Worm (Caenorhabditis elegans) whole organism, L3 larva: Measurements from ENCODE around the gene ins-39.

Experiments
- R02D3.7 ChIP-seq: fragments of 150-350 bp; optimal IDR thresholded peaks from 2 replicates; lab custom pipeline; 2014; ENCODE audit warnings: missing biosample characterization, missing genetic modification characterization
- ZK546.5 ChIP-seq: sonication (generic microtip); optimal IDR thresholded peaks from 2 replicates; lab custom pipeline; 2017; ENCODE audit warnings: missing biosample characterization, missing genetic modification characterization
- aly-2 ChIP-seq: fragments of 150-350 bp; optimal IDR thresholded peaks from 2 replicates; lab custom pipeline; 2014; ENCODE audit warnings: missing biosample characterization, missing genetic modification characterization
- ama-1 ChIP-seq: fragments of 150-350 bp; optimal IDR thresholded peaks from 2 replicates; lab custom pipeline; 2018
- ceh-16 ChIP-seq: sonication (generic microtip); optimal IDR thresholded peaks from 2 replicates; lab custom pipeline; 2017; ENCODE audit warnings: missing biosample characterization, missing genetic modification characterization
- ceh-28 ChIP-seq: fragments of 150-350 bp; optimal IDR thresholded peaks from 2 replicates; lab custom pipeline; 2014; ENCODE audit warnings: missing biosample characterization, missing genetic modification reagents, missing genetic modification characterization
- ceh-82 ChIP-seq: fragments of 150-350 bp; optimal IDR thresholded peaks from 2 replicates; lab custom pipeline; 2014; ENCODE audit warnings: missing biosample characterization, missing genetic modification characterization
- ceh-9 ChIP-seq: sonication (generic microtip); optimal IDR thresholded peaks from 2 replicates; lab custom pipeline; 2018; ENCODE audit warnings: missing biosample characterization, missing genetic modification characterization
- egl-5 ChIP-seq: fragments of 150-350 bp; optimal IDR thresholded peaks from 2 replicates; lab custom pipeline; 2017; ENCODE audit warnings: missing biosample characterization, missing genetic modification reagents, missing genetic modification characterization, inconsistent platforms
- elt-1 ChIP-seq: fragments of 150-350 bp; optimal IDR thresholded peaks from 2 replicates; lab custom pipeline; 2014; ENCODE audit warnings: missing biosample characterization, missing genetic modification characterization
- elt-2 ChIP-seq: sonication (generic microtip); optimal IDR thresholded peaks from 2 replicates; lab custom pipeline; 2016; ENCODE audit warnings: missing genetic modification reagents, mild to moderate bottlenecking, missing genetic modification characterization, missing compliant biosample characterization
- elt-3 ChIP-seq, 3 experiments: fragments of 150-350 bp in 1 of 3; sonication (generic microtip) in 2 of 3; optimal IDR thresholded peaks; 2 replicates in 2 of 3; 4 replicates in 1 of 3; lab custom pipeline; 2014 to 2017; ENCODE audit warnings: missing biosample characterization in 3 of 3, missing genetic modification characterization in 3 of 3
- eor-1 ChIP-seq, 2 experiments: fragments of 150-350 bp; optimal IDR thresholded peaks; 2 replicates each; lab custom pipeline; 2014 to 2018; ENCODE audit warnings: missing biosample characterization in 2 of 2, missing genetic modification characterization in 2 of 2
- fkh-2 ChIP-seq: fragments of 150-350 bp; optimal IDR thresholded peaks from 2 replicates; lab custom pipeline; 2014; ENCODE audit warnings: missing biosample characterization, missing genetic modification reagents, missing genetic modification characterization
- fos-1 ChIP-seq: fragments of 150-350 bp; optimal IDR thresholded peaks from 2 replicates; lab custom pipeline; 2014; ENCODE audit warnings: missing biosample characterization, missing genetic modification characterization
- hmg-11 ChIP-seq: sonication (generic microtip); optimal IDR thresholded peaks from 2 replicates; lab custom pipeline; 2016; ENCODE audit warnings: missing genetic modification characterization, missing compliant biosample characterization
- jun-1 ChIP-seq: fragments of 150-350 bp; optimal IDR thresholded peaks from 2 replicates; lab custom pipeline; 2014; ENCODE audit warnings: missing biosample characterization, missing genetic modification reagents, missing genetic modification characterization
- lsy-12 ChIP-seq: sonication (generic microtip); optimal IDR thresholded peaks from 2 replicates; lab custom pipeline; 2016; ENCODE audit warnings: mild to moderate bottlenecking, missing genetic modification characterization, missing compliant biosample characterization
- mdl-1 ChIP-seq: fragments of 150-350 bp; optimal IDR thresholded peaks from 2 replicates; lab custom pipeline; 2014; ENCODE audit warnings: missing biosample characterization, missing genetic modification characterization
- mml-1 ChIP-seq: fragments of 150-350 bp; sonication (generic microtip); optimal IDR thresholded peaks from 3 replicates; lab custom pipeline; 2014; ENCODE audit warnings: missing biosample characterization, missing genetic modification characterization
- nfya-1 ChIP-seq: sonication (generic microtip); optimal IDR thresholded peaks from 2 replicates; lab custom pipeline; 2017; ENCODE audit warnings: missing genetic modification characterization, mild to moderate bottlenecking, missing compliant biosample characterization, antibody characterized with exemption, moderate library complexity; ENCODE audit not compliant: insufficient read depth
- nhr-12 ChIP-seq: fragments of 150-350 bp; optimal IDR thresholded peaks from 2 replicates; lab custom pipeline; 2014; ENCODE audit warnings: missing biosample characterization, missing genetic modification characterization
- nhr-23 ChIP-seq: fragments of 150-350 bp; optimal IDR thresholded peaks from 2 replicates; lab custom pipeline; 2014; ENCODE audit warnings: missing biosample characterization, missing genetic modification reagents, missing genetic modification characterization
- nhr-237 ChIP-seq: fragments of 150-350 bp; optimal IDR thresholded peaks from 2 replicates; lab custom pipeline; 2014; ENCODE audit warnings: missing biosample characterization, missing genetic modification characterization
- nhr-28 ChIP-seq: fragments of 150-350 bp; optimal IDR thresholded peaks from 2 replicates; lab custom pipeline; 2014; ENCODE audit warnings: missing biosample characterization, missing genetic modification characterization
- nhr-43 ChIP-seq: sonication (generic microtip); optimal IDR thresholded peaks from 2 replicates; lab custom pipeline; 2016; ENCODE audit warnings: mild to moderate bottlenecking, missing genetic modification characterization, missing compliant biosample characterization; ENCODE audit not compliant: poor library complexity, severe bottlenecking
- nhr-67 ChIP-seq: fragments of 150-350 bp; optimal IDR thresholded peaks from 2 replicates; lab custom pipeline; 2014; ENCODE audit warnings: missing biosample characterization, missing genetic modification characterization
- pha-4 ChIP-seq: fragments of 150-350 bp; optimal IDR thresholded peaks from 2 replicates; lab custom pipeline; 2014; ENCODE audit warnings: missing biosample characterization, missing genetic modification reagents, missing genetic modification characterization
- pqm-1 ChIP-seq: fragments of 150-350 bp; optimal IDR thresholded peaks from 2 replicates; lab custom pipeline; 2017; ENCODE audit warnings: missing biosample characterization, missing genetic modification characterization, inconsistent platforms
- sea-2 ChIP-seq: fragments of 150-350 bp; sonication (generic microtip); optimal IDR thresholded peaks from 4 replicates; lab custom pipeline; 2014; ENCODE audit warnings: missing biosample characterization, missing genetic modification reagents, missing genetic modification characterization
- skn-1 ChIP-seq: fragments of 150-350 bp; optimal IDR thresholded peaks from 2 replicates; lab custom pipeline; 2014; ENCODE audit warnings: missing biosample characterization, missing genetic modification characterization
- tbx-2 ChIP-seq: sonication (generic microtip); optimal IDR thresholded peaks from 2 replicates; lab custom pipeline; 2016; ENCODE audit warnings: mild to moderate bottlenecking, missing genetic modification characterization, missing compliant biosample characterization
- unc-62 ChIP-seq: fragments of 150-350 bp; sonication (generic microtip); optimal IDR thresholded peaks from 4 replicates; lab custom pipeline; 2014; ENCODE audit warnings: missing biosample characterization, missing genetic modification reagents, missing genetic modification characterization
- zag-1 ChIP-seq: fragments of 150-350 bp; optimal IDR thresholded peaks from 2 replicates; lab custom pipeline; 2014; ENCODE audit warnings: missing biosample characterization, missing genetic modification characterization
- ztf-11 ChIP-seq: fragments of 150-350 bp; optimal IDR thresholded peaks from 2 replicates; lab custom pipeline; 2014; ENCODE audit warnings: missing biosample characterization, missing genetic modification characterization

The ins-39 gene

DNA sequence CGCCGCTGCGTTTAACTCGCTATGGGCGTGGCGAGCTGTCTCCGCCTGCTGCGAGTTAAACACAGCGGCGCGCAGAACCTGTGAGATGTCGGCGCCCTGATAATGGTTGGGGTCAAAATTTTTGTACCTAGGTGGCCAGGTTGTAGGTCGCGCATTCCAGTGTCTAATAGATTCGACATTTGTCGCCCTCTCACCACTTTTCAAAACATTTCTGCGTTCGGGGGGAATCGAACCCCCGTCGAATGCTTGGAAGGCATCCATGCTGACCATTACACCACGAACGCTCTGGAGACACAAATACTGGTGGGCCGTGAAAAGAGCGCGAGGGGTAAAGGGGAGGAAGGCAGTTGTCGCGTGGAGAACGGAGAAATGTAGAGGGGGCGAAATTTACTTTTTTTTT lies 35.2 kb upstream of the ins-39 start (continued):
- TF ChIP-seq nhr-23 (tag; lab: Kevin White, UChicago): peak; percentile 47
- TF ChIP-seq mdl-1: no peak
- TF ChIP-seq ceh-9: no peak
- TF ChIP-seq nhr-28 (tag; lab: Kevin White, UChicago): no peak
- peak; percentile 32 for TF ChIP-seq elt-2
- peak; percentile 34 for TF ChIP-seq nfya-1
- TF ChIP-seq fkh-2 (tag; lab: Kevin White, UChicago): no peak
- TF ChIP-seq jun-1 (tag; lab: Kevin White, UChicago): peak; percentile 44
- TF ChIP-seq nhr-67 (tag; lab: Kevin White, UChicago): no peak
- peak; percentile 90 for TF ChIP-seq hmg-11 (tag; lab: Kevin White, UChicago)
- peak; percentile 53 for TF ChIP-seq pha-4 (tag; lab: Kevin White, UChicago)
- peak; percentile 29 for TF ChIP-seq ceh-28 (tag; lab: Kevin White, UChicago)
- TF ChIP-seq fos-1 (tag; lab: Kevin White, UChicago): no peak
- no peak for TF ChIP-seq pqm-1
- TF ChIP-seq aly-2 (tag; lab: Kevin White, UChicago): no peak
- TF ChIP-seq tbx-2 (tag; lab: Kevin White, UChicago): peak; percentile 81
- TF ChIP-seq nhr-12 (tag; lab: Kevin White, UChicago): no peak
- TF ChIP-seq, all 47 proteins: peak for 13

- no peak for TF ChIP-seq zag-1 (tag; lab: Kevin White, UChicago)
- no peak for TF ChIP-seq nhr-237 (tag; lab: Kevin White, UChicago)
- TF ChIP-seq nhr-43 (tag; lab: Kevin White, UChicago): no peak
- TF ChIP-seq, all 47 proteins: peak for 0
These were observed 28.2 kb upstream of the ins-39 start for ce11 chrX:1372464-1372863.

DNA sequence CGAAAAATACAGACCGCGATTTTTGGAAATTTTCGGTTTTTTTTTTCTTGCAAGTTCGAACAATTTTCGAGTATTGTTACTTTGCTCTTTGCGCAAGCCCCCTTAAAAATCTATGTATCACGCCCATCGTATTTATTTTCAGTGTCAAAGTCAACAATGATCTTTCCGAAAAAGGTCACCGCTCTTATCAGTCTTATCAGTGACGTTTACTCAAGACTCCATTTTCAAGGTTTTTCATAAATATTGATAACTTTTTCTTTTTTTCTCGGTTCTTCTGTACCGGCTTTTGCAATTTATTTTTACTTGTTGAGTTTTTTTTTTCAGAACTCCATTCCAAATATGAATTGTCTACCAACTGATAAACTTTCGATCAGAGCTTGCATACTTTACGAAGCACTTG lies 27.5 kb upstream of the ins-39 start, which contains the start of gene fbxa-190:
Gene fbxa-190 (plus strand): TSS at position 325 of the 400 bp plus-strand sequence.
- no peak for TF ChIP-seq lsy-12
- no peak for TF ChIP-seq nhr-43 (tag; lab: Kevin White, UChicago)
- TF ChIP-seq elt-3 (tag; optimal IDR thresholded peaks at IDR 0.05; lab: Kevin White, UChicago): no peak
- TF ChIP-seq elt-2: peak; percentile 67
- TF ChIP-seq ceh-82 (tag; lab: Kevin White, UChicago): no peak
- TF ChIP-seq ama-1 (lab: Kevin White, UChicago): no peak
- TF ChIP-seq egl-5 (tag; lab: Kevin White, UChicago): no peak
- TF ChIP-seq fos-1 (tag; lab: Kevin White, UChicago): no peak
- no peak for TF ChIP-seq mml-1
- TF ChIP-seq pha-4 (tag; lab: Kevin White, UChicago): peak; percentile 41
- TF ChIP-seq elt-1: no peak
- no peak for TF ChIP-seq unc-62 (GFP tag; lab: Kevin White, UChicago)
- TF ChIP-seq mdl-1: no peak
- no peak for TF ChIP-seq ceh-9
- no peak for TF ChIP-seq zag-1 (tag; lab: Kevin White, UChicago)
- peak; percentile 77 for TF ChIP-seq pqm-1

DNA sequence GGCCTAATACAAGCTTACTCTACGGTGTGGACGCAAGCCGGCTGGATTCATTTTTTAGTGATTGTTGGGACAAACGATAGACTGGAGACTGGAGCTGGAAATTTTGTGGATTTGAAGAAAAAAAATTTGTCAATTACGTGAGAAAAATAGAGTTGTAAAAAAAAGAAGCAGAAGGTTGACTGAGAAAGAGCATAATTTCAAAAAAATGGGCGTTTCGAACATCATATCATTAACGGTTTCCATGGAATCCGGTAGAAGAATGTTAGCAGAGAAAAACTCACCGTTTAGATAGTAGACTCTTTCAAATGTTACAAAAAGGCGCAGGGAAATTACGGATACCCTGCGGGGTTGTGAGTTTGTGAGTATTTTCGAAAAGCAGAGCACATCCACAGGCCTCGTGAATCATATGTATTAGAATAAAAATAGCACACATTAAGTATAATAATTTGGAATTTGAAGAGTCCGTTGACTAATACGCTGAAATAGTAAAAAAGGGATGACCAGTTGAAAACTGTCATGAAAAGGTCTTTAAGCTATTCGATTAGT lies 26.6 kb upstream of the ins-39 start, which contains the start of gene F56C3.7:
Gene F56C3.7 (minus strand): TSS at position 51 of the 546 bp plus-strand sequence.
- TF ChIP-seq ZK546.5: no peak
- TF ChIP-seq tbx-2 (tag; lab: Kevin White, UChicago): peak; percentile 2
- peak; percentile 9 for TF ChIP-seq elt-2
- TF ChIP-seq ceh-28 (tag; lab: Kevin White, UChicago): peak; percentile 10
- no peak for TF ChIP-seq nfya-1
- TF ChIP-seq nhr-67 (tag; lab: Kevin White, UChicago): no peak

- no peak for TF ChIP-seq ztf-11 (tag; lab: Kevin White, UChicago)
- no peak for TF ChIP-seq ceh-16 (tag; lab: Kevin White, UChicago)
- TF ChIP-seq ZK546.5: no peak
- no peak for TF ChIP-seq ceh-82 (tag; lab: Kevin White, UChicago)
- TF ChIP-seq R02D3.7 (tag; lab: Kevin White, UChicago): no peak
- no peak for TF ChIP-seq tbx-2 (tag; lab: Kevin White, UChicago)
- TF ChIP-seq skn-1 (tag; lab: Kevin White, UChicago): no peak
- no peak for TF ChIP-seq sea-2
- no peak for TF ChIP-seq hmg-11 (tag; lab: Kevin White, UChicago)
- no peak for TF ChIP-seq eor-1 (tag; optimal IDR thresholded peaks at IDR 0.05; lab: Kevin White, UChicago)
- TF ChIP-seq elt-3 (tag; optimal IDR thresholded peaks at IDR 0.05; lab: Kevin White, UChicago): no peak
- TF ChIP-seq jun-1 (tag; lab: Kevin White, UChicago): no peak
- TF ChIP-seq mdl-1: no peak
These were observed 23.2 kb upstream of the ins-39 start, which contains the start of gene dgn-2 for ce11 chrX:1367416-1367815. Gene dgn-2, minus strand, starts transcription at chrX:1367516.
